Fruit fly (Drosophila melanogaster): ENCODE data around the gene CG4935.

The CG4935 gene

dm6 chr2L:16287602-16288392 lies 25.9 kb downstream of the CG4935 start, which contains the start of the genes crp and pkaap:
TSS of gene crp (minus strand) at chr2L:16287730.
TSS of gene pkaap (plus strand) at chr2L:16288290.
- no peak for TF ChIP-seq EcR (GFP tag; optimal IDR thresholded peaks at IDR 0.05)
- TF ChIP-seq psq (optimal IDR thresholded peaks at IDR 0.05) = no peak
- TF ChIP-seq Dll (optimal IDR thresholded peaks at IDR 0.05) = no peak

- no peak for TF ChIP-seq psq (optimal IDR thresholded peaks at IDR 0.05)
- TF ChIP-seq pan (optimal IDR thresholded peaks at IDR 0.05) = no peak
- TF ChIP-seq EcR (GFP tag; optimal IDR thresholded peaks at IDR 0.05) = no peak
- TF ChIP-seq CG8478 (optimal IDR thresholded peaks at IDR 0.05) = no peak
- TF ChIP-seq Dll (optimal IDR thresholded peaks at IDR 0.05) = no peak
- TF ChIP-seq usp (GFP tag; optimal IDR thresholded peaks at IDR 0.05) = no peak
Observed at dm6 chr2L:16288393-16288731, 26.4 kb downstream of the CG4935 start.

- no peak for TF ChIP-seq CG8478 (optimal IDR thresholded peaks at IDR 0.05)
- TF ChIP-seq pan (optimal IDR thresholded peaks at IDR 0.05) = no peak
- TF ChIP-seq psq (optimal IDR thresholded peaks at IDR 0.05) = no peak
- TF ChIP-seq Dll (optimal IDR thresholded peaks at IDR 0.05) = no peak
- TF ChIP-seq usp (GFP tag; optimal IDR thresholded peaks at IDR 0.05) = no peak
- TF ChIP-seq EcR (GFP tag; optimal IDR thresholded peaks at IDR 0.05) = no peak
Observed at dm6 chr2L:16290984-16291383, 29.0 kb downstream of the CG4935 start, which contains the start of gene CG17329. TSS of gene CG17329 (plus strand) at chr2L:16291284.

dm6 chr2L:16292975-16293501 lies 31.1 kb downstream of the CG4935 start, which contains the start of gene CG13258:
TSS of gene CG13258 (minus strand) at chr2L:16293025.
- TF ChIP-seq Dll (optimal IDR thresholded peaks at IDR 0.05) = no peak
- no peak for TF ChIP-seq EcR (GFP tag; optimal IDR thresholded peaks at IDR 0.05)
- no peak for TF ChIP-seq usp (GFP tag; optimal IDR thresholded peaks at IDR 0.05)
- no peak for TF ChIP-seq CG8478 (optimal IDR thresholded peaks at IDR 0.05)
- no peak for TF ChIP-seq psq (optimal IDR thresholded peaks at IDR 0.05)
- no peak for TF ChIP-seq pan (optimal IDR thresholded peaks at IDR 0.05)

dm6 chr2L:16293703-16294233 lies 31.8 kb downstream of the CG4935 start, which contains the start of gene Cyp303a1:
TSS of gene Cyp303a1 (plus strand) at chr2L:16294183.
- TF ChIP-seq pan (optimal IDR thresholded peaks at IDR 0.05) (no peak), EcR (GFP tag; optimal IDR thresholded peaks at IDR 0.05) (no peak), CG8478 (optimal IDR thresholded peaks at IDR 0.05) (no peak), psq (optimal IDR thresholded peaks at IDR 0.05) (no peak), Dll (optimal IDR thresholded peaks at IDR 0.05) (no peak), usp (GFP tag; optimal IDR thresholded peaks at IDR 0.05) (no peak)

dm6 chr2L:16299466-16300311 lies 37.7 kb downstream of the CG4935 start, which contains the start of the genes heix and CG17328:
TSS of gene heix (minus strand) at chr2L:16299858.
TSS of gene CG17328 (plus strand) at chr2L:16299943.
- no peak for TF ChIP-seq Dll (optimal IDR thresholded peaks at IDR 0.05)
- TF ChIP-seq EcR (GFP tag; optimal IDR thresholded peaks at IDR 0.05) = no peak
- no peak for TF ChIP-seq CG8478 (optimal IDR thresholded peaks at IDR 0.05)
- TF ChIP-seq pan (optimal IDR thresholded peaks at IDR 0.05) = no peak
- TF ChIP-seq psq (optimal IDR thresholded peaks at IDR 0.05) = no peak
- no peak for TF ChIP-seq usp (GFP tag; optimal IDR thresholded peaks at IDR 0.05)

- TF ChIP-seq pan (optimal IDR thresholded peaks at IDR 0.05) (no peak), CG8478 (optimal IDR thresholded peaks at IDR 0.05) (no peak), psq (optimal IDR thresholded peaks at IDR 0.05) (no peak), usp (GFP tag; optimal IDR thresholded peaks at IDR 0.05) (no peak), Dll (optimal IDR thresholded peaks at IDR 0.05) (no peak), EcR (GFP tag; optimal IDR thresholded peaks at IDR 0.05) (no peak)
Observed at dm6 chr2L:16302773-16303279, 40.9 kb downstream of the CG4935 start, which contains the start of gene GMF. TSS of gene GMF (minus strand) at chr2L:16302954.

dm6 chr2L:16307026-16307703 lies 45.2 kb downstream of the CG4935 start, which contains the start of the genes CG5861 and Syx5:
TSS of gene CG5861 (minus strand) at chr2L:16307298.
TSS of gene Syx5 (plus strand) at chr2L:16307346.
- TF ChIP-seq psq (optimal IDR thresholded peaks at IDR 0.05) (no peak), CG8478 (optimal IDR thresholded peaks at IDR 0.05) (no peak), Dll (optimal IDR thresholded peaks at IDR 0.05) (no peak), usp (GFP tag; optimal IDR thresholded peaks at IDR 0.05) (no peak), EcR (GFP tag; optimal IDR thresholded peaks at IDR 0.05) (no peak), pan (optimal IDR thresholded peaks at IDR 0.05) (no peak)

dm6 chr2L:16310648-16311047 lies 48.7 kb downstream of the CG4935 start, which contains the start of the genes cni and fzy:
TSS of gene cni (minus strand) at chr2L:16310726.
TSS of gene fzy (plus strand) at chr2L:16310956.
- no peak for TF ChIP-seq EcR (GFP tag; optimal IDR thresholded peaks at IDR 0.05)
- TF ChIP-seq psq (optimal IDR thresholded peaks at IDR 0.05) = no peak
- no peak for TF ChIP-seq usp (GFP tag; optimal IDR thresholded peaks at IDR 0.05)
- no peak for TF ChIP-seq CG8478 (optimal IDR thresholded peaks at IDR 0.05)
- no peak for TF ChIP-seq Dll (optimal IDR thresholded peaks at IDR 0.05)
- TF ChIP-seq pan (optimal IDR thresholded peaks at IDR 0.05) = no peak

All from whole organism.